Worm (Caenorhabditis elegans): ENCODE measurements around the gene nhr-141.

Gene nhr-141

DNA sequence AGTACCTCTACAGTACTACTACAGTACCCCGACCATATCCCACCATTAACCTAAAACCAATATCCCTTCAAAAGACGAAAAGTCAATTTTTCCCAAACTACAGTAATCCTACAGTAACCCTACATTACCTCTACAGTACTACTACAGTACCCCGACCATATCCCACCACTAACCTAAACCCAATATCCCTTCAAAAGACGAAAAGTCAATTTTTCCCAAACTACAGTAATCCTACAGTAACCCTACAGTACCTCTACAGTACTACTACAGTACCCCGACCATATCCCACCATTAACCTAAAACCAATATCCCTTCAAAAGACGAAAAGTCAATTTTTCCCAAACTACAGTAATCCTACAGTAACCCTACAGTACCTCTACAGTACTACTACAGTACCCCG, at the start of gene nhr-141:
Gene nhr-141 (plus strand): TSS at position 331 of the 400 bp plus-strand sequence.
- TF ChIP-seq tab-1 (GFP tag; IDR thresholded peaks at IDR 0.05) = 0 out of 2 replicates have a peak, but pooled peaks have one; percentile 40

DNA sequence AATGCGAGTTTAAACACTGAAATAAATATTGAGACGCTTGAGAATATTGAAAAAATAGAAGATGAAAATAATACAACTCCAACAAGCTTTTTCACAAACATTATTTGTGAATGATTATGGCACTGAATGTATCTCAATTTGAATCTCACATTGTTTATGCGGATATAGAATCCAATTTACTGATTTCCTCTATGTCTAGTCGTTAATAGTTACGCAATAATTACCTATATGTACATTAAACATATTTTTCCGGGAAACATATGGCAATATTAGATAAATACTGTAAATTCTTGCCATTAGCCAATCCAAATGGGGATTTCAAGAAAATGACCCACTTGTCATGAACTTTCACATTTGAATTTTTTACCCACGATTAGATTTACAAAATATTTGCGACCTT, 49.1 kb upstream of the nhr-141 start, which contains the start of gene srx-9:
Gene srx-9 (minus strand): TSS at position 101 of the 400 bp plus-strand sequence.
- TF ChIP-seq flt-1 (GFP tag; IDR thresholded peaks at IDR 0.05) (no peak), med-1 (GFP tag; optimal IDR thresholded peaks at IDR 0.05; ENCODE audit: insufficient read depth) (no peak), ztf-29 (GFP tag; IDR thresholded peaks at IDR 0.05) (no peak), ztf-23 (GFP tag; IDR thresholded peaks at IDR 0.05) (no peak), ref-1 (GFP tag; conservative IDR thresholded peaks at IDR 0.05) (no peak), cog-1 (tag; optimal IDR thresholded peaks at IDR 0.05) (no peak), klf-2 (GFP tag; conservative IDR thresholded peaks at IDR 0.05) (no peak)

DNA sequence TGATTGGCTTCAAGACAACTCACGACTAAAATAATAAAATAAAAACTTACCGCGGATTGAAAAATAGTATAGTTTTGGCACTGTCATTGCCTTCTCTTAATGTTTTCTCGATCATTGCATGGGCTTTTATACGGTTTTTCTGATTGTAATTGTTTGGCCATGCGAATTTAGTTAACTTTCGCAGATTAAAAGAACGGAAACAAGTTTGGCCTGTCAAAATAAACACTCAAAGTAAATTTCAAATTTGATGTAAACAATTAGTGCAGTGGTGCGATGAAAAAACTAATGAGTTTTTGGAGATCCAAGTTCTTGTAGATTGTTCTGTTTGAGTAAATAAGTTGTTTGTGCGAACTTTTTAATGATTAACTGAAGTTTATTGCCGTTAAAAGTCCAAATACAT, 45.3 kb upstream of the nhr-141 start, which contains the start of gene gst-41:
Gene gst-41 (minus strand): TSS at position 101 of the 400 bp plus-strand sequence.
- TF ChIP-seq tab-1 (GFP tag; IDR thresholded peaks at IDR 0.05) = no peak
- TF ChIP-seq med-1 (GFP tag; optimal IDR thresholded peaks at IDR 0.05; ENCODE audit: insufficient read depth) = no peak
- no peak for TF ChIP-seq ztf-23 (GFP tag; IDR thresholded peaks at IDR 0.05)
- TF ChIP-seq ztf-29 (GFP tag; IDR thresholded peaks at IDR 0.05) = no peak
- TF ChIP-seq cog-1 (tag; optimal IDR thresholded peaks at IDR 0.05) = no peak
- no peak for TF ChIP-seq flt-1 (GFP tag; IDR thresholded peaks at IDR 0.05)
- TF ChIP-seq ref-1 (GFP tag; conservative IDR thresholded peaks at IDR 0.05) = no peak

DNA sequence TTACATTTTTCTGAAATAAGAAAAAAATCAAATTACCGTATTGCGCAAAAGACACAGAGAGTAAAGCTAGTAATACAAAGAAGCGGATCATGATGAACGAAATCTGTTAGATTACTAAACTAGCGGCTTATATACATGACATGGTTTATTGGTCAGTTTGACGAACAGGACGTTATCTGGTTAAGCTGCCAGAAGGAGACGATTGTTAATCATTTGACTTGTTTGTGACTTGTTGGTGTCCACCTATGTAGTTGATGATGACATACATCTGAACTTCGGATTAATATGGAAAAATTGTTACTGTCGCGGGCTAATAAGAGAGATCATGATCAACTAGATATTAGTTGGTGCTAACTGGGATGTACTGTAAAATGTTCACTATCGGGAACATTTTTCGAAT, 44.4 kb upstream of the nhr-141 start, which contains the start of gene cnc-9:
Gene cnc-9 (minus strand): TSS at position 101 of the 400 bp plus-strand sequence.
- TF ChIP-seq cog-1 (tag; optimal IDR thresholded peaks at IDR 0.05) (no peak), ztf-29 (GFP tag; IDR thresholded peaks at IDR 0.05) (no peak), klf-2 (GFP tag; conservative IDR thresholded peaks at IDR 0.05) (no peak)

DNA sequence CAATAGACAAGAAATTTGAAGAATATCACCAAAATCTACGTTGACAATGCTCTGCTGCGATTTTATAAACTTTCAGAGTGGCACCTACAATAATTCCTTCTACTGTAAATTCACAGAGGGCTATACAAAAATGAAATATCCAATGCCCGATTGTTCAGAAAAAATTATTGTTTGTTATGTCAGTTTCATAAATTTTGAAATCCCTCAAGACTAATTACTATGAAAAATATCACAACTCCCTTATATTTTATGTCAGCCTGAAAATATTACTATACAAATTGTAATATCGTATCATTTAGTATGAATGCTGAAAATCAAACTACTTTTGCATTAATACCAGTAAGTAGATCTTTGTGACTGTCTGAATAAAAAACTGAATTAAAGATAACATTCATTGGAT, 43.9 kb upstream of the nhr-141 start, which contains the start of gene srx-60:
Gene srx-60 (plus strand): TSS at position 301 of the 400 bp plus-strand sequence.
- TF ChIP-seq klf-2 (GFP tag; conservative IDR thresholded peaks at IDR 0.05) (no peak), ztf-29 (GFP tag; IDR thresholded peaks at IDR 0.05) (no peak), ztf-23 (GFP tag; IDR thresholded peaks at IDR 0.05) (no peak), flt-1 (GFP tag; IDR thresholded peaks at IDR 0.05) (no peak), T22C8.4 (GFP tag; IDR thresholded peaks at IDR 0.05) (no peak), med-1 (GFP tag; optimal IDR thresholded peaks at IDR 0.05; ENCODE audit: insufficient read depth) (no peak), ref-1 (GFP tag; conservative IDR thresholded peaks at IDR 0.05) (no peak), tab-1 (GFP tag; IDR thresholded peaks at IDR 0.05) (no peak), cog-1 (tag; optimal IDR thresholded peaks at IDR 0.05) (no peak)

DNA sequence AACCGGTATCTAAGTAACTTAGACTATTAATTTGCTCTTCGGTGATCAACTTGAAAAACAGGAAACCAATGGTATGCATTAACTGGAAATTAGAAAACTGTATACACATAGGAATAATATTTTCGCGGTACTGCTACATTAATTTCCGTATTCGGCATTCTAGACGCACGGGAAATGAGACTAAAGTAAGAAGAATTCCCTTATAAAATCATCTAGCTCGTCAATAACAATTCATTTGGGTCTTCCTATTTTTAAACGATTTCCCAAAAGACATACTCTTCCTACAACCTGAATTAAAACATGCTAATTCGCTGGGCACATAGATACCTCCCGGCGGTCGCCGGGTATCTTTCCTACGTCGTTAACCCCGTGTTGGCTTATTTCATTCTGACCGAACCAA, 42.1 kb upstream of the nhr-141 start, which contains the start of gene srj-13:
Gene srj-13 (plus strand): TSS at position 301 of the 400 bp plus-strand sequence.
- TF ChIP-seq ref-1 (GFP tag; conservative IDR thresholded peaks at IDR 0.05) (no peak), klf-2 (GFP tag; conservative IDR thresholded peaks at IDR 0.05) (no peak), flt-1 (GFP tag; IDR thresholded peaks at IDR 0.05) (no peak), tab-1 (GFP tag; IDR thresholded peaks at IDR 0.05) (no peak), cog-1 (tag; optimal IDR thresholded peaks at IDR 0.05) (no peak), med-1 (GFP tag; optimal IDR thresholded peaks at IDR 0.05; ENCODE audit: insufficient read depth) (no peak), ztf-29 (GFP tag; IDR thresholded peaks at IDR 0.05) (no peak), T22C8.4 (GFP tag; IDR thresholded peaks at IDR 0.05) (no peak)

DNA sequence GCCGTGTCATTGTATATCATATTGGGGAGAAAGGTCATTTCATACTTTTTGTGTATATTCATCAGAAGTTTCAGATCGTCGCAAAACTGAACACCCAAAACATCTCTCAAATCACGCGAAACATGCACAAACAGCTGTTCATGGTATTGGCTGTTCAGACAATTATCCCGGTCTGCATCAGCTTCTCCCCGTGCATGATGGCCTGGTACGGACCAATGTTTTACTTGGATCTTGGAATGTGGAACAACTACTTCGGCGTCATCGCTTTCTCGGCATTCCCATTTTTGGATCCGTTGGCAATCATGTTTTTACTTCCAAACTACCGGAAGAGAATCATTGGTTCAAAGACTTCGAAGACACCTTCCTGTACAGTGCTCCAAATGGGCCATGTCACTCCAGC, 41.0 kb upstream of the nhr-141 start:
- TF ChIP-seq T22C8.4 (GFP tag; IDR thresholded peaks at IDR 0.05) (no peak), med-1 (GFP tag; optimal IDR thresholded peaks at IDR 0.05; ENCODE audit: insufficient read depth) (no peak), tab-1 (GFP tag; IDR thresholded peaks at IDR 0.05) (no peak), klf-2 (GFP tag; conservative IDR thresholded peaks at IDR 0.05) (no peak), ref-1 (GFP tag; conservative IDR thresholded peaks at IDR 0.05) (no peak), flt-1 (GFP tag; IDR thresholded peaks at IDR 0.05) (no peak), ztf-29 (GFP tag; IDR thresholded peaks at IDR 0.05) (no peak), ztf-23 (GFP tag; IDR thresholded peaks at IDR 0.05) (no peak)

DNA sequence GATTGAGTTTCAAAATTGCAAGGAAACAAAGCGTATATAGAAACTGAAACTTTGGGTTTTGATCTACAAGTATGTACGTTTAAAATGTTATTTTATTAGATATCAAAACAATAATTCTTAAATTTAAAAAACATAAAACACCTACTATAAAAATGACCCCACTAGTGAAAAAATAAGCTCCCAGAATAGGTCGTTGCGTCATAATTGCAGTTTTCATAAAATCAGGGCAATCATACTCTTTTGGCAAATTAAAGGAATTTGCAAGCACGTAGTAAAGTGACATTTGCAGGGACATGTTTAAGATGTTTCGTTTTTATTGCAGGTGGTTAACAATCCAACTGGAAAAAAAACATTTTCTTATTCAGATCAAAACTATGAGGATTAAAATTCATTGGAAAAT, 35.9 kb upstream of the nhr-141 start, which contains the start of gene srt-6:
Gene srt-6 (minus strand): TSS at position 295 of the 400 bp plus-strand sequence.
- TF ChIP-seq klf-2 (GFP tag; conservative IDR thresholded peaks at IDR 0.05) (no peak), cog-1 (tag; optimal IDR thresholded peaks at IDR 0.05) (no peak)

DNA sequence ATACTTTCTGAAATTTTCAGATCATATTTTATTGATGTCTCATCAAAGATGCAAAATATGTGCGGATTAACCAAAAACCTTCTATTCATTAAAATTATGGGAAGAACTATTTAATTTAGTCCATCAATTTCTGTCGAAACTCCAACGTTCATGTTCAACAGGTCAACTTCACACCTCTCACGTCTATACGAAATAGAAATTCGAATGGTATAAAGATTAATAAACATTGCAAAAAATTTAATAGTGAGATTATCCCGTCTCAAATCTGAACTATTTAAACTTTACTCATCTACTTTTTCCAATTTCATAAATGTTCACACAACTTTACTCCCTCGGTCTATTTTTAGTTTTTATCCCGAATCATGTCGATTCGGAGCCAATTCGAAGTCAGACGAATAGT, 34.9 kb upstream of the nhr-141 start, which contains the start of gene R13D7.2:
Gene R13D7.2 (plus strand): TSS at position 301 of the 400 bp plus-strand sequence.
- no peak for TF ChIP-seq tab-1 (GFP tag; IDR thresholded peaks at IDR 0.05)
- TF ChIP-seq ztf-23 (GFP tag; IDR thresholded peaks at IDR 0.05) = no peak
- no peak for TF ChIP-seq med-1 (GFP tag; optimal IDR thresholded peaks at IDR 0.05; ENCODE audit: insufficient read depth)
- TF ChIP-seq ztf-29 (GFP tag; IDR thresholded peaks at IDR 0.05) = no peak
- TF ChIP-seq T22C8.4 (GFP tag; IDR thresholded peaks at IDR 0.05) = no peak
- no peak for TF ChIP-seq flt-1 (GFP tag; IDR thresholded peaks at IDR 0.05)
- TF ChIP-seq klf-2 (GFP tag; conservative IDR thresholded peaks at IDR 0.05) = no peak
- no peak for TF ChIP-seq cog-1 (tag; optimal IDR thresholded peaks at IDR 0.05)
- no peak for TF ChIP-seq ref-1 (GFP tag; conservative IDR thresholded peaks at IDR 0.05)

DNA sequence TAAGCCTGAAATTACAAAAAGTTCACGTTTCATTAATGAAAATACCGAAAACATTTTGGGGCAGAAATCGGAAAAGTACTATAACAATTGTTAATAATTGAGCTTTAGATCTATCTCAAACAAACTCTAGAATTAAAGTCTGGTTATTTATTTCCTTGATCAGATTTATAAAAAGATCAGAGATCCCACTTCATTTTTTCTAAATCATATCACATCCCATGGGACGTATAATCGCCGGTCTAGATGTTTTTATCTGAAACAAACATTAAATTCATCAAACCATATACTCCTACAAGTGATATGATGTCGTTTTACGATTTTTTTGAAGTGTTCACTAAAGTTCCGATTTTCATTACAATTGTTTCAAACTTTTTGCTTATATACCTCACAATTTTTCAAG, 32.8 kb upstream of the nhr-141 start, which contains the start of gene str-41:
Gene str-41 (plus strand): TSS at position 301 of the 400 bp plus-strand sequence.
- no peak for TF ChIP-seq T22C8.4 (GFP tag; IDR thresholded peaks at IDR 0.05)
- TF ChIP-seq tab-1 (GFP tag; IDR thresholded peaks at IDR 0.05) = no peak
- no peak for TF ChIP-seq ref-1 (GFP tag; conservative IDR thresholded peaks at IDR 0.05)
- no peak for TF ChIP-seq ztf-29 (GFP tag; IDR thresholded peaks at IDR 0.05)
- no peak for TF ChIP-seq klf-2 (GFP tag; conservative IDR thresholded peaks at IDR 0.05)
- no peak for TF ChIP-seq med-1 (GFP tag; optimal IDR thresholded peaks at IDR 0.05; ENCODE audit: insufficient read depth)
- no peak for TF ChIP-seq cog-1 (tag; optimal IDR thresholded peaks at IDR 0.05)
- TF ChIP-seq flt-1 (GFP tag; IDR thresholded peaks at IDR 0.05) = no peak
